Worm (Caenorhabditis elegans) whole organism, mixed stage, embryonic: ENCODE data around the gene idpc-7.

Source experiments
- blmp-1 ChIP-seq: fragments of 150-350 bp; optimal IDR thresholded peaks from 2 replicates; lab custom pipeline; 2014; ENCODE audit warnings: missing biosample characterization, missing genetic modification characterization
- cnd-1 ChIP-seq: fragments of 200-800 bp; sonication (Bioruptor generic); optimal IDR thresholded peaks from 2 replicates; lab custom pipeline; 2018; ENCODE audit warnings: mild to moderate bottlenecking, missing genetic modification characterization, missing compliant biosample characterization
- elt-1 ChIP-seq: sonication (generic microtip); optimal IDR thresholded peaks from 2 replicates; lab custom pipeline; 2017; ENCODE audit warnings: missing genetic modification characterization, mild to moderate bottlenecking, missing compliant biosample characterization, antibody characterized with exemption, moderate library complexity, borderline replicate concordance; ENCODE audit not compliant: insufficient read depth
- elt-3 ChIP-seq: fragments of 150-350 bp; optimal IDR thresholded peaks from 2 replicates; lab custom pipeline; 2014; ENCODE audit warnings: missing biosample characterization, missing genetic modification characterization
- flh-1 ChIP-seq: fragments of 200-800 bp; sonication (Bioruptor generic); optimal IDR thresholded peaks from 2 replicates; lab custom pipeline; 2018; ENCODE audit warnings: mild to moderate bottlenecking, missing genetic modification characterization, moderate library complexity, missing compliant biosample characterization
- mab-5 ChIP-seq: fragments of 150-350 bp; optimal IDR thresholded peaks from 2 replicates; lab custom pipeline; 2014; ENCODE audit warnings: missing biosample characterization, missing genetic modification characterization
- nhr-12 ChIP-seq: fragments of 150-350 bp; optimal IDR thresholded peaks from 2 replicates; lab custom pipeline; 2014; ENCODE audit warnings: missing biosample characterization, missing genetic modification characterization
- nhr-28 ChIP-seq: fragments of 150-350 bp; optimal IDR thresholded peaks from 2 replicates; lab custom pipeline; 2014; ENCODE audit warnings: missing biosample characterization, missing genetic modification characterization
- nhr-76 ChIP-seq: sonication (generic microtip); optimal IDR thresholded peaks from 2 replicates; lab custom pipeline; 2017; ENCODE audit warnings: missing biosample characterization, missing genetic modification characterization
- pha-4 ChIP-seq: fragments of 150-350 bp; optimal IDR thresholded peaks from 2 replicates; lab custom pipeline; 2018; ENCODE audit warnings: missing biosample characterization, missing genetic modification reagents, missing genetic modification characterization
- sem-2 ChIP-seq: fragments of 200-800 bp; sonication (Bioruptor generic); optimal IDR thresholded peaks from 2 replicates; lab custom pipeline; 2018; ENCODE audit warnings: mild to moderate bottlenecking, missing genetic modification characterization, missing compliant biosample characterization
- snpc-4 ChIP-seq: fragments of 150-350 bp; optimal IDR thresholded peaks from 2 replicates; lab custom pipeline; 2014; ENCODE audit warnings: missing biosample characterization, missing genetic modification characterization

- TF ChIP-seq elt-1 (tag; lab: Kevin White, UChicago), result no peak
- no peak for TF ChIP-seq pha-4 (tag; lab: Kevin White, UChicago)
- TF ChIP-seq cnd-1 (tag; lab: Kevin White, UChicago), result no peak
- no peak for TF ChIP-seq flh-1 (GFP tag; lab: Kevin White, UChicago)
- no peak for TF ChIP-seq nhr-12 (tag; lab: Kevin White, UChicago)
- TF ChIP-seq nhr-28 (tag; lab: Kevin White, UChicago), result no peak
- no peak for TF ChIP-seq elt-3 (tag; lab: Kevin White, UChicago)
- no peak for TF ChIP-seq nhr-76
- TF ChIP-seq blmp-1 (tag; lab: Kevin White, UChicago), result no peak
- no peak for TF ChIP-seq sem-2
- no peak for TF ChIP-seq mab-5 (tag; lab: Kevin White, UChicago)
- no peak for TF ChIP-seq snpc-4 (tag; lab: Kevin White, UChicago)
Observed at ce11 chrV:9664620-9665019, 45.8 kb upstream of the idpc-7 start.
